Fruit fly (Drosophila melanogaster): ENCODE results near the gene Pgant4.
A peak's percentile ranks its signal among the peaks of the same experiment; 100 is the strongest.

Gene Pgant4

DNA sequence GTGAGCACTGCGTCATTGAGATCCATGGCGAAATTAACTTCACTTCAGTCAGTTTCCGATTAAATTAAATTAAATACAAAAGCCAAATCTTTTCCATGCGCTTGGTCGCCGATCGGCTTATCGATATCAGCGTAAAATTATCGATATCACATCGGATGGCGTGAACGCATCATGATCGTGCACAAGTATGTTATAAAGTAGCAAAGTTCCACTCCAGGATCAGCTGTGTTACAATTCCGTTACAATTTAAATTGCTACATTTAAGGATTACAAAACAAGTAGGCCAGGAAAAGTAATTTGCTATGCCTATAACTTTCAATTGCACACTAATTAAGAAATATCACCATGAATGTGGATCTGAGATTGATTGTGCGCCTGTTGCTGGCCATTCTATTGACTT lies 2.5 kb upstream of the Pgant4 start, which contains the start of the genes Pif1 and CG31776 (continued):
- no peak for TF ChIP-seq Dad (GFP tag; optimal IDR thresholded peaks at IDR 0.05)
- no peak for TF ChIP-seq hkb (optimal IDR thresholded peaks at IDR 0.05)
- no peak for TF ChIP-seq hkb (GFP tag; IDR thresholded peaks at IDR 0.05)
- peak; percentile 92 for TF ChIP-seq BEAF-32 (GFP tag; optimal IDR thresholded peaks at IDR 0.05)
- peak; percentile 37 for TF ChIP-seq zen (tag; optimal IDR thresholded peaks at IDR 0.05)
- no peak for TF ChIP-seq CG17361 (GFP tag; IDR thresholded peaks at IDR 0.05)
- no peak for TF ChIP-seq Bdp1 (GFP tag; optimal IDR thresholded peaks at IDR 0.05)
- TF ChIP-seq unc-4 (GFP tag; IDR thresholded peaks at IDR 0.05; ENCODE audit: partially characterized antibody) = peak; percentile 70
- no peak for TF ChIP-seq CG14441 (GFP tag; IDR thresholded peaks at IDR 0.05)
- no peak for TF ChIP-seq Elba2 (GFP tag; optimal IDR thresholded peaks at IDR 0.05)
- no peak for TF ChIP-seq prd (optimal IDR thresholded peaks at IDR 0.05)
- TF ChIP-seq prd (GFP tag; IDR thresholded peaks at IDR 0.05) = no peak
- no peak for TF ChIP-seq lov (optimal IDR thresholded peaks at IDR 0.05)
- TF ChIP-seq lov (GFP tag; IDR thresholded peaks at IDR 0.05) = no peak
- no peak for TF ChIP-seq NC2α (GFP tag; optimal IDR thresholded peaks at IDR 0.05)
- TF ChIP-seq CG2116 (GFP tag; optimal IDR thresholded peaks at IDR 0.05) = peak; percentile 93
- TF ChIP-seq CG11456 (GFP tag; IDR thresholded peaks at IDR 0.05) = no peak
- TF ChIP-seq CG14860 (GFP tag; IDR thresholded peaks at IDR 0.05; ENCODE audit: partially characterized antibody) = peak; percentile 63; the same call in 2 of the 3 replicates
- no peak for TF ChIP-seq wek (GFP tag; optimal IDR thresholded peaks at IDR 0.05)
- no peak for TF ChIP-seq Kr (GFP tag; optimal IDR thresholded peaks at IDR 0.05)
- no peak for TF ChIP-seq fu2 (GFP tag; optimal IDR thresholded peaks at IDR 0.05)
- no peak for TF ChIP-seq Gsc (GFP tag; IDR thresholded peaks at IDR 0.05)
- TF ChIP-seq dm (GFP tag; optimal IDR thresholded peaks at IDR 0.05) = peak; percentile 71
- no peak for TF ChIP-seq Hr3 (GFP tag; optimal IDR thresholded peaks at IDR 0.05)
- TF ChIP-seq CG6813 (GFP tag; optimal IDR thresholded peaks at IDR 0.05) = no peak
- TF ChIP-seq E2f2 (GFP tag; IDR thresholded peaks at IDR 0.05) = peak; percentile 37; the same call in 1 of the 2 replicates
- TF ChIP-seq CG17829 (tag; optimal IDR thresholded peaks at IDR 0.05) = peak; percentile 42
- TF ChIP-seq Opbp (GFP tag; IDR thresholded peaks at IDR 0.05; ENCODE audit: partially characterized antibody) = peak; percentile 91
- TF ChIP-seq CG8388 (GFP tag; optimal IDR thresholded peaks at IDR 0.05) = no peak
- no peak for TF ChIP-seq CG5180 (GFP tag; optimal IDR thresholded peaks at IDR 0.05)
- no peak for TF ChIP-seq wdn (GFP tag; IDR thresholded peaks at IDR 0.05)
- no peak for TF ChIP-seq CG15601 (tag; optimal IDR thresholded peaks at IDR 0.05)
- no peak for TF ChIP-seq Hr39 (optimal IDR thresholded peaks at IDR 0.05)
- no peak for TF ChIP-seq slou (GFP tag; optimal IDR thresholded peaks at IDR 0.05)
- TF ChIP-seq Blimp-1 (GFP tag; optimal IDR thresholded peaks at IDR 0.05) = no peak
- no peak for TF ChIP-seq CrebB (tag; optimal IDR thresholded peaks at IDR 0.05)
- peak; percentile 95 for TF ChIP-seq CG17802 (tag; optimal IDR thresholded peaks at IDR 0.05)
- TF ChIP-seq CG8944 (GFP tag; optimal IDR thresholded peaks at IDR 0.05) = no peak
- TF ChIP-seq tx (GFP tag; optimal IDR thresholded peaks at IDR 0.05) = no peak
- TF ChIP-seq Med (GFP tag) = peak; percentile 82
- no peak for TF ChIP-seq chm (GFP tag; IDR thresholded peaks at IDR 0.05)
- TF ChIP-seq nerfin-2 (GFP tag; IDR thresholded peaks at IDR 0.05; ENCODE audit: partially characterized antibody) = peak; percentile 83
- peak; percentile 78 for TF ChIP-seq CG3995 (GFP tag; optimal IDR thresholded peaks at IDR 0.05)

- TF ChIP-seq CG1602 (GFP tag; optimal IDR thresholded peaks at IDR 0.05) (no peak), D19A (tag; optimal IDR thresholded peaks at IDR 0.05) (peak; percentile 30)
Measured at dm6 chr2L:3475168-3475567, 2.8 kb downstream of the Pgant4 start.
